Fruit fly (Drosophila melanogaster): ENCODE measurements around the gene CG31495.

DNA sequence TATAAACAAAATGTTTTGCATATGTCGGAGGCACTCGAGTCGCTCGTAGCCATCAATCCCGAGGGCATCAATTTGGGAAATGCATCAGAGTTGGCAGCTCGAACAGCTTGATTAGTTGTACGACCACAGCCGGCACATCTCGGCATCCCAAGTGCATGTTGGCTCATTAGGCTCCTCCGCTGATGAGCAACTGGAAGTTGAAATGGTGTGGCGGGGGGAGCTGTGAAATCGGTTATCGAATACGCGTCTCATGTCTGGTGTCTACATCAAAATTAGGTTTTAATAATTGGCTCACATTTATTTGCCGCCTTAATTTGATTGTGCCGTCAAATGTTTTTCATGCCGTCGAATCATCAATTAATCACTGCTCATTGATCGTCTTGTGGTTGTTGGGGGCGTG, 19.5 kb upstream of the CG31495 start:
- TF ChIP-seq Dll (optimal IDR thresholded peaks at IDR 0.05) (no peak), usp (GFP tag; optimal IDR thresholded peaks at IDR 0.05) (no peak), psq (optimal IDR thresholded peaks at IDR 0.05) (no peak), pan (optimal IDR thresholded peaks at IDR 0.05) (no peak)

Measured in whole organism.